Fruit fly (Drosophila melanogaster): ENCODE results near the gene CG2116.

Gene CG2116

DNA sequence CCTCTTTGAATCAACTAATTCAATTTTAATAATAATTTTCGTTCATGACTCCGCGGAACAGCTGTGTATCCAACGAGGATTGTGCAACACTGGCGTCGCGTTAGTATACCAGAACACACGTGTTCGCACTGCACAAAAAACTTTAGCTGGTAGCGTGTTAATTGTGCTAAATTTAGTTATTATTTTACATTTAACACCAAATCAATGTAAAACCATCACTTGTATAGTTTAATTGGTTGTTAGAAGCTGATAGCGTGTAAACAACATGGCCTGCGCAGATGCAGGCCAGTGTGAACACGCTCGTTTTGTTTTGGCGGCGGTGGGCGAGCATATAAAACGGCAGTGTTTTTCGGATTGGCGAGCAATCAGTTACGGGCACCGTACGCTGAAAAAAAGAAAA is 27.7 kb downstream of the CG2116 start, which contains the start of the genes Traf6 and GIIIspla2 (continued):
- TF ChIP-seq Side (GFP tag; optimal IDR thresholded peaks at IDR 0.05) (peak; percentile 52), br (optimal IDR thresholded peaks at IDR 0.05) (no peak), Xrp1 (GFP tag; IDR thresholded peaks at IDR 0.05) (peak; percentile 81), run (tag; optimal IDR thresholded peaks at IDR 0.05) (no peak), Nf-YA (GFP tag; IDR thresholded peaks at IDR 0.05) (0 out of 2 replicates have a peak, but pooled peaks have one; percentile 17), CG11695 (GFP tag; IDR thresholded peaks at IDR 0.05) (peak; percentile 72; the same call in 2 of the 3 replicates), CG6813 (GFP tag; optimal IDR thresholded peaks at IDR 0.05) (no peak), BEAF-32 (GFP tag; optimal IDR thresholded peaks at IDR 0.05) (peak; percentile 43), sima (GFP tag; optimal IDR thresholded peaks at IDR 0.05) (no peak), CG32767 (GFP tag; IDR thresholded peaks at IDR 0.05) (peak; percentile 84), Ets65A (GFP tag) (peak; percentile 97), MTF-1 (GFP tag; optimal IDR thresholded peaks at IDR 0.05; ENCODE audit: borderline replicate concordance) (no peak), CG10565 (GFP tag; optimal IDR thresholded peaks at IDR 0.05) (no peak), Dfd (GFP tag; optimal IDR thresholded peaks at IDR 0.05) (no peak), Bgb (GFP tag; IDR thresholded peaks at IDR 0.05; ENCODE audit: partially characterized antibody) (no peak; the same call in 1 of the 2 replicates), CG11723 (GFP tag; optimal IDR thresholded peaks at IDR 0.05) (no peak), CG6254 (GFP tag; optimal IDR thresholded peaks at IDR 0.05) (peak; percentile 43), tap (tag; optimal IDR thresholded peaks at IDR 0.05) (peak; percentile 20), psq (GFP tag; optimal IDR thresholded peaks at IDR 0.05) (peak; percentile 39), BtbVII (GFP tag; optimal IDR thresholded peaks at IDR 0.05) (peak; percentile 31), rib (GFP tag; IDR thresholded peaks at IDR 0.05) (no peak), CG10209 (GFP tag; optimal IDR thresholded peaks at IDR 0.05) (peak; percentile 72), maf-S (GFP tag; optimal IDR thresholded peaks at IDR 0.05) (peak; percentile 50), CG11093 (GFP tag; IDR thresholded peaks at IDR 0.05) (peak; percentile 43; the same call in 1 of the 3 replicates), h (optimal IDR thresholded peaks at IDR 0.05) (no peak), chn (GFP tag; optimal IDR thresholded peaks at IDR 0.05) (peak; percentile 70), CG14860 (GFP tag; IDR thresholded peaks at IDR 0.05; ENCODE audit: partially characterized antibody) (no peak), gcm (GFP tag; optimal IDR thresholded peaks at IDR 0.05) (peak; percentile 40), CG7928 (GFP tag; optimal IDR thresholded peaks at IDR 0.05) (peak; percentile 28), CG16813 (GFP tag; IDR thresholded peaks at IDR 0.05; ENCODE audit: partially characterized antibody) (peak; percentile 44; the same call in 1 of the 3 replicates), cato (GFP tag; optimal IDR thresholded peaks at IDR 0.05; ENCODE audit: borderline replicate concordance) (peak; percentile 8), ftz-f1 (GFP tag; optimal IDR thresholded peaks at IDR 0.05) (peak; percentile 41), CG4282 (GFP tag; optimal IDR thresholded peaks at IDR 0.05) (no peak), CG11560 (tag; IDR thresholded peaks at IDR 0.05) (0 out of 3 replicates have a peak, but pooled peaks have one; percentile 37), CG7271 (tag; optimal IDR thresholded peaks at IDR 0.05) (no peak), CG2889 (GFP tag; IDR thresholded peaks at IDR 0.05) (0 out of 3 replicates have a peak, but pooled peaks have one; percentile 42), vvl (GFP tag; IDR thresholded peaks at IDR 0.05) (peak; percentile 82), Tbp (GFP tag; optimal IDR thresholded peaks at IDR 0.05) (no peak), CG15011 (GFP tag; optimal IDR thresholded peaks at IDR 0.05) (no peak), CG34224 (GFP tag; IDR thresholded peaks at IDR 0.05; ENCODE audit: partially characterized antibody) (no peak), CG4617 (GFP tag; optimal IDR thresholded peaks at IDR 0.05; ENCODE audit: borderline replicate concordance) (peak; percentile 57), hkb (optimal IDR thresholded peaks at IDR 0.05) (no peak), hkb (GFP tag; IDR thresholded peaks at IDR 0.05) (peak; percentile 71), CG43689 (GFP tag; IDR thresholded peaks at IDR 0.05) (no peak), Fer1 (GFP tag; optimal IDR thresholded peaks at IDR 0.05) (peak; percentile 79), corto (GFP tag; optimal IDR thresholded peaks at IDR 0.05) (no peak), Sox102F (GFP tag; optimal IDR thresholded peaks at IDR 0.05) (no peak), tx (GFP tag; optimal IDR thresholded peaks at IDR 0.05) (peak; percentile 38), aop (GFP tag; IDR thresholded peaks at IDR 0.05) (no peak), CG12071 (GFP tag; optimal IDR thresholded peaks at IDR 0.05) (peak; percentile 31), CG14014 (GFP tag; IDR thresholded peaks at IDR 0.05) (peak; percentile 73), Myb (GFP tag; optimal IDR thresholded peaks at IDR 0.05) (peak; percentile 63)
